Worm (Caenorhabditis elegans): ENCODE measurements around the gene srw-115.
"Not testable (repeated sequence)": the region's sequence is repeated elsewhere in the genome, so short reads cannot be mapped to it uniquely, and the experiment has no call there.

The srw-115 gene

DNA sequence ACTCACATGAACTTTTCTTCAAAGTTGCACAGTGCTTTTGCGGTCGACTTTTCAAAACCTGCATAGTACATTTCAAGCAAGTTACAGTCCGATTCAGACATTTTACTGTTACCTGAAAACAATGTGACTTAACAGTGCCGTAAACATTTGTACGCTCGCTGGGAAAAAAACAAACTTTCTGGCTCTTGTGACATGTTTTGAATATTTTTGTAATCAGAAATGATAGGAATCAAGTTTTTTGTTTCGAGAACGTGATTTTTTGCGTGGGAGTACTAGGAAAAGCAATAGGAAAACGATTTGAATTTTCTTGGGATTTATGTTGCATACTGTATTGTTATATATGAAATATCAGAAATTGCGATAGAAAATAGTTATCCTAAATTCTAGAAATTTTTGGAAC lies 2.4 kb upstream of the srw-115 start, which contains the start of gene srw-120:
Gene srw-120 (minus strand): TSS at position 101 of the 400 bp plus-strand sequence.
- TF ChIP-seq W03F9.2 (tag; optimal IDR thresholded peaks at IDR 0.05) = no peak
- no peak for TF ChIP-seq dao-5 (tag; optimal IDR thresholded peaks at IDR 0.05)
- no peak for TF ChIP-seq him-1 (tag; optimal IDR thresholded peaks at IDR 0.05)

DNA sequence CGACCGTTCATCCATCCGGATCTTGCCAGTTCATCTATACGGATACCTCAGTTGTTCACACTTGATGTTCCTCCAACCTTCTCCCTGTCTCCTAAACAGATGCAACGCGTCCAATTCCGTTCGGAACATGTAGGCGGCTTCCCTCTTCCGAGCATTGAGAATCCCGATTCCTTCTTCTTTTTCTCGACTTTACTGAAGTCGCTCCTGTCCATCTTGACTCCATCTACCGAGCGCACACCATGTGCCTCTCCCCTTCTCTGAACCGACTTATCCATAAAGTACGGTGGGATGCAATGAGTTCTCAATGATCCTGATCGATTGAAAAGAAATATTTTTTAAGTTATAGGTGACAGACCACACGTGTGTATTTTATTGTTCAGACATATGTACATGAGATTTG lies 1.7 kb downstream of the srw-115 start:
- TF ChIP-seq him-1 (tag; optimal IDR thresholded peaks at IDR 0.05) (no peak), W03F9.2 (tag; optimal IDR thresholded peaks at IDR 0.05) (no peak), dao-5 (tag; optimal IDR thresholded peaks at IDR 0.05) (no peak)

DNA sequence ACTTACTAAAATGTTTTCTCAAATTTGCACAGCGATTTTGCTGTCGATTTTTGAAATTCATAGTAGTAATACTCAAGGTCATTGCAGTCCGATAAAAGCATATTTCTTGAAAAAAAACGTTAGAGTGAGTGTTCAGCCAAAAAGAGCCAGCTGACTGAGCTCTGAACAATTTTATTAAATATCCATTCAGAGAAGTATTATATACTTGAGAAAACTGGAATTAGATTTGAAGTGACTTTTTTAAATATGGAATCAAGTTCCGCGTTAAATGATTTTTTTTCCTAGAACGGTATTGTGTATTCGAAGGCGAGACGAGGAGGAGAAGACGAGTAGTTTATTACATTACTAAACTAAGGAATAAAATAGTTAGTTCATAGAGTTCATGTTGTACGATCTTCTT lies 2.2 kb downstream of the srw-115 start, which contains the start of gene srw-121:
Gene srw-121 (minus strand): TSS at position 101 of the 400 bp plus-strand sequence.
- TF ChIP-seq W03F9.2 (tag; optimal IDR thresholded peaks at IDR 0.05) = no peak
- TF ChIP-seq dao-5 (tag; optimal IDR thresholded peaks at IDR 0.05) = no peak
- no peak for TF ChIP-seq him-1 (tag; optimal IDR thresholded peaks at IDR 0.05)

DNA sequence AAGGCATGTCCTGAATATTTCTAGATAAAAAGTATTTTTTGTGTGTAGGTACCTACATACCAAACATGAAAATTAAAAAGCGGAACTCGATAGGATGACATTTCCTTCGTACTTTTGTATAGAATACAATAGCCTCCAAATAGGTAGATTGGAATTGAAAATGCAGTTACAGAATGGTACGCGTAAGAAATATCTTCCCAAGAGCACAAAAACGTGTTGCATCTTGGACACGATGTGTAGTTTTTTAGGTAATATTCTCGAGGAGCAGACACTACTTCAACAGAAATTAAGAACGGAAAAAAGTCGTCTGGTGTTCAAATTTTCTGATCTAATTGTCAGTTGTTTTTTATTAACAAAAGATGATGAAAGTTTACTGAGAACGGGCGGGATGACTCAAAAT lies 6.3 kb downstream of the srw-115 start, which contains the start of gene srh-85:
Gene srh-85 (minus strand): TSS at position 101 of the 400 bp plus-strand sequence.
- TF ChIP-seq W03F9.2 (tag; optimal IDR thresholded peaks at IDR 0.05) (no peak), dao-5 (tag; optimal IDR thresholded peaks at IDR 0.05) (no peak), him-1 (tag; optimal IDR thresholded peaks at IDR 0.05) (no peak)

DNA sequence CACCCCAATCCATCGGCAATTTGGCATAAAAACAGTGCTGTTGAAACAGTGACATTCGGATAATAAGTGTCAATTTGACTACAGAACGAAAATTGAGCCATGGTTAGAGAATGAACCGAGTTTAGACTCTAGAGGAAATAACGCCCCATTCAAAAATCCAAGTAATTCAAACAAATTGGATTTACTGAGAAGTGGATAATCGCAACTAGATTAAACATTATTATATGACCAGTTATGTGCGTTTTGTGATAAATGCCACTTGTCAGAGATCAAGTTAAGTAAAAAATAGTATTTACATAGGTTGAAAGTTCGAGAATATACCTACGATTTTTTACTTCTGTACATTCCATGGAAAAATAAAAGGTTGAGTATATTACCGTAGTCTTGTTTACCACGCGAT lies 8.4 kb downstream of the srw-115 start, which contains the start of gene srw-139:
Gene srw-139 (minus strand): TSS at position 101 of the 400 bp plus-strand sequence.
- TF ChIP-seq W03F9.2 (tag; optimal IDR thresholded peaks at IDR 0.05) = no peak
- no peak for TF ChIP-seq dao-5 (tag; optimal IDR thresholded peaks at IDR 0.05)
- TF ChIP-seq him-1 (tag; optimal IDR thresholded peaks at IDR 0.05) = no peak

DNA sequence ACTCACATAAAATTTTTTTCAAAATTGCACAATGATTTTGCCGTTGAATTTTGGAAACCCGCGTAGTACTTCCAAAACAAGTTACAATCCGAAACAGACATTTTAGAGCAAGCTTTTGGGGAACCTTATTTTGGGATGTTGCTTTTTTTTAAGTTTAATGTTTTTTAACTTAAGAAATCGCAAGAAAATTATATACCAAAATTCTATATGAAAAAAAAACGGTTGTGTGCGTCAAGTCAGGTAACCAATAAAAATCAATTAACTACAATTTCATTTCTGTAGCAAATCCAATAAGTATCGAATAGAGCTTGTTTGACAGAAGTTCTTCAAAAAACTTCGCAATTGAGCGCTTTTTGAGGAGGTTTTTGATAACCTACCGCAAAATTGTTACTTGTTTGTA lies 10.4 kb downstream of the srw-115 start, which contains the start of gene srw-117:
Gene srw-117 (minus strand): TSS at position 101 of the 400 bp plus-strand sequence.
- TF ChIP-seq dao-5 (tag; optimal IDR thresholded peaks at IDR 0.05) (no peak), W03F9.2 (tag; optimal IDR thresholded peaks at IDR 0.05) (no peak), him-1 (tag; optimal IDR thresholded peaks at IDR 0.05) (no peak)

DNA sequence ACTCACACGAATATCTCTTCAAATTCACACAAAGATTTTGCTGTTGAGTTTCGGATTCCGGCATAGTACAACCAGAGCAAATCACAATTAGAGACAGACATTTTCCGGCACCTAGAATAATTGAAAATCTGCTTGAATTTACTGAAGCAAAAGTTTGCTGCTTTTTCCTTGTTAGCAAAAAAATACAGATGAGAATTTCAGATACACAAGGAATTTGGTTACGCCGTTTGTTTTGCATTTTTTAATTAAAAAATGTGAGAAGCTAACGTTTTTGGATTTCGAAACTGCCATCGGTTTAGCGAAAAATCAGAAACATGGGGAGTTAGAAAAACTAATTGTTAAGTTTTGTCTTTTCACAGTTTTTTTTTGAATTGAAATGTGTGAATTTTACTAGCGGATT lies 13.7 kb downstream of the srw-115 start, which contains the start of gene srw-118:
Gene srw-118 (minus strand): TSS at position 101 of the 400 bp plus-strand sequence.
- no peak for TF ChIP-seq him-1 (tag; optimal IDR thresholded peaks at IDR 0.05)
- TF ChIP-seq dao-5 (tag; optimal IDR thresholded peaks at IDR 0.05) = no peak
- TF ChIP-seq W03F9.2 (tag; optimal IDR thresholded peaks at IDR 0.05) = no peak

DNA sequence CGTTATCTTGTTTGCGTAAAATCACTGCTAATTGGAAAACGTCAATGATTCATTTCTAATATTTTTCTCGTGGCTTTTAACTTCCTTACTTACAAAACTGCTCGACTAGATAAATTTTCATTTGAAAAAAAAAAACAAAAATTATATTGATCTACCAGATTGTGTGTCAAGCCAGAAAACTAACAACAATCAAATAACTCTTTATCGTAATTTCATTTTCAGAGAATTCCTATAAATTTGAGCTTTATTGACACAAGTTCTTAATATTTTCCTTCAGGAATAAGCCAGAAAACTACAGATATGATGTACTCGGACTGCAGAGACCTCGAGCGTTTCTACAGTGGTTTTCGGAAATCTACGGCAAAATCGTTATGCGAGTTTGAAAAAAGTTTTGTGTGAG lies 17.4 kb downstream of the srw-115 start, which contains the start of gene srw-124:
Gene srw-124 (plus strand): TSS at position 301 of the 400 bp plus-strand sequence.
- TF ChIP-seq dao-5 (tag; optimal IDR thresholded peaks at IDR 0.05) (no peak), W03F9.2 (tag; optimal IDR thresholded peaks at IDR 0.05) (no peak), him-1 (tag; optimal IDR thresholded peaks at IDR 0.05) (no peak)

DNA sequence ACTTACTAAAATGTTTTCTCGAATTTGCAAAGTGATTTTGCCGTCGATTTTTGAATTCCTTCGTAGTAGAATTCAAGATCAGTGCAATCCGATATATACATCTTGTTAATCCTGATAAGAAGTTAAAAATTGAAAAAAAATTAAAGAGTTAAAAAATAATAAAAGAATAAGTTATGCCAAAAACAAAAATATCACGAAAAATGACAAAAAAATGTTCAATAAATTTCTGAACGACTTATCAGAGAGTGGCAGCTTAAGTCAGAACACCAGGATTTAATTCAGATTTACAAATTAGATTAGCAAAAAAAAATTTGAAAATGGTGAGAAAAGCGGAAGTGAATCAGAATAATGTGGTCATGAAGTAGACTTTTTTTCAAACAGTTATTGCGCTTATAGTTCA lies 18.4 kb downstream of the srw-115 start, which contains the start of gene srw-123:
Gene srw-123 (minus strand): TSS at position 101 of the 400 bp plus-strand sequence.
- TF ChIP-seq W03F9.2, him-1, dao-5 (tag; optimal IDR thresholded peaks at IDR 0.05): not testable (repeated sequence)

DNA sequence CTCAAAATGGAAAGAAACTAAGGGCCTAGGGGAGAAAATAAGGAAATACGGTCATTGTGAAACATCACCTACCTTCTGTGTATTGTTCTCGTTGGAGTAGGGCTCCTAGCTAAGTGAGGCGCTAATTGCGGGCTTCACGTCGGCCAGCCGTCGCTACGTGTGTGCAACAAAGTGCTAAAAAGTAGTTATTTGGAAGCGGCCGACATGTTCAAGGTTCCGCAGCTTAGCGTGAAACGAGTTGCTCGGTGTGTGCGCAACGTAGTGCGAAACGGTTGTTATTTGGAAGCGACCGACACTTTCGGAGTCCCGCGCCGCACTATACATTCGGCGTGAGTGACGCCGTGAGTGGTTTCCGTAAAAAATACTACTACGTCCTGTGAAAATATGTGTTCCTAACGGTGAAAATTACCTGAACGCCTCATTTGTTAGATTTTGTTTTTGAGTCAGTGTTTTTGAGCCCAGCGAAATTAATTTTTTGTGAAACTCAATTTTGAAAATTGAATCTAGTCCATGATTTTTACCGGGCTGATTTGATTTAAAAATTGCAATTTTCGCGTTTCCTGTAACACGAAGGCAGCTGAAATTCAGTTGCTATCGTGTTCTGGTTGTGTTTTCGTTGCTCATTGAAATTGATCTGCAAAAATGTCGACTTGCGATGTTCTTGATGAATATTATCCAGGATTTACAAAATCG lies 22.3 kb downstream of the srw-115 start, which contains the start of gene srw-129:
Gene srw-129 (plus strand): TSS at position 643 of the 693 bp plus-strand sequence.
- TF ChIP-seq him-1 (tag; optimal IDR thresholded peaks at IDR 0.05) (no peak), dao-5 (tag; optimal IDR thresholded peaks at IDR 0.05) (no peak), W03F9.2 (tag; optimal IDR thresholded peaks at IDR 0.05) (no peak)

DNA sequence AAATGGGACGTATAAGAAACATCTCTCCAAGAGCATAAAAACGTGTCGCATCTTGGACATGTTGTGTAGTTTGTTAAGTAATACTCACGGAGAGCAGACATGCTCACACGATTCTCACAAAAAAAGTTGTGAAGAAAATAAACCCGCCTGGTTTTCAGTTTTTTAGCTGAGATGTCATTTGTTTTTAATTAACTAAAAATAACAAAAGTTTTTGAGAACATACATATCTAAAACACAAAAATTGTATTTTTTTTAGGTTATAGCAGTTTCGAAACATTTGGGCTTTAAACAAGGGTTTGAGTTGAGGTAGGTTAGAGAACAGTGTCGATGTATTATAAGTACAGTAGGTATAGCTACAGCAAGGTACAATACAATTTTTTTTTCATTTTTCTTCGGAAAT lies 28.9 kb downstream of the srw-115 start, which contains the start of gene srh-88:
Gene srh-88 (minus strand): TSS at position 101 of the 400 bp plus-strand sequence.
- TF ChIP-seq dao-5 (tag; optimal IDR thresholded peaks at IDR 0.05) (no peak), him-1 (tag; optimal IDR thresholded peaks at IDR 0.05) (no peak), W03F9.2 (tag; optimal IDR thresholded peaks at IDR 0.05) (no peak)

DNA sequence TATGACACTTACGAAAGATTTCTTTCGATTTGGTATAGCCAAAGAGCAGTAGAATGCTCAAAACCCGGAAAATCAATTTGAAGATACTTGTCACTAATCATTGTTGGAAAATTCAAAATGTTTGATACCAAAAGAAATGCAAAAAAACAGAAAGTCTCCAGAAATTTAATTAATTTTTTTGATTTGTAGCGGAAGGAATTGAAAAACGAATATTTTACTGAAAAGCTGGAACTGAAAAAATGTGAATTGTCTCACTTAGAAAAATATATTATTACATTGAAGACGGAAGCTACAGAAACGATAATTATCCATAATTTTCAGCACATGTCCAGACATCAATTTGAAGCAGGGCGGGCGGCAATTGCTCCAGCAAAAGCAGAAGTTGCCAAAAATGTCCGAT lies 30.8 kb downstream of the srw-115 start, which contains the start of gene srw-138:
Gene srw-138 (minus strand): TSS at position 101 of the 400 bp plus-strand sequence.
- TF ChIP-seq him-1 (tag; optimal IDR thresholded peaks at IDR 0.05) = no peak
- no peak for TF ChIP-seq dao-5 (tag; optimal IDR thresholded peaks at IDR 0.05)
- TF ChIP-seq W03F9.2 (tag; optimal IDR thresholded peaks at IDR 0.05) = no peak

DNA sequence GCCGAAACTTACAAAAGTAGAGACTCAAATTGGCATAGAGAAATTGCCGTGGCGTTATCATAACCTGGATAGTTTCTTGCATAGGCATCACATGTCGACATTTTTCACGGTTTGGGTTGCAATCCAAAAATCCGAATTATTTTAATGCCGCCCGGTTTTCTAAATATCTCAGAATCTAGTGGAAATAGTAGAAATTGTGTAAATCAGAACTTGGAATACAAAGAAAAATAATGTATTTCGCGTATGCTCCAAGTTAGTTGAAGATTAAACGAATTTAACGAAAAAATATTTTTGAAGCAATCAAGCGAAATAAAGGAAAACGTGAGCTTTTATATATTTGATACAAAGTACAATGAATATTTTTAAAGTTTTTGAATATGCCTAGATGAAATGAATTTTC lies 32.8 kb downstream of the srw-115 start, which contains the start of gene srw-144:
Gene srw-144 (minus strand): TSS at position 101 of the 400 bp plus-strand sequence.
- TF ChIP-seq dao-5 (tag; optimal IDR thresholded peaks at IDR 0.05) (no peak), him-1 (tag; optimal IDR thresholded peaks at IDR 0.05) (no peak), W03F9.2 (tag; optimal IDR thresholded peaks at IDR 0.05) (no peak)

DNA sequence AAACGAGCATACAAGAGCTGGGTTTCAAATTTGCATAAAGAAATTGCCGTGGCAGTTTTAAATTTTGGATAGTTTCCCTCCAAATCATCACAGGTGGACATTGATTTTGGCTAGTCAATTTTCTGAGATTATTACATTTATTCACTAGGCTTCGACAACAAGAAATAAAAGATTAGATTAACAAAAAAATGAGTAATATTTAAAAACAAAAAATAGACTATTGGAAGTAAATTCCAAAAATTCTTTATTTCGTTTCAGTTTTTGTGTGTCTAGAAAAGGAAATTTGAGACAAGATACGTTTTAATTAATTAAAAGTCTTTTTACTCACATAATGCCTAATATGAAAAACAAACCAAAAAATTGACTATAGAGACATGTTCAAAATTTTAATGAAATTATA lies 35.5 kb downstream of the srw-115 start, which contains the start of gene srw-142:
Gene srw-142 (minus strand): TSS at position 101 of the 400 bp plus-strand sequence.
- TF ChIP-seq dao-5 (tag; optimal IDR thresholded peaks at IDR 0.05) (no peak), him-1 (tag; optimal IDR thresholded peaks at IDR 0.05) (no peak)
